Worm (Caenorhabditis elegans): ENCODE results near the gene F42G4.6.

F42G4.6 gene

DNA sequence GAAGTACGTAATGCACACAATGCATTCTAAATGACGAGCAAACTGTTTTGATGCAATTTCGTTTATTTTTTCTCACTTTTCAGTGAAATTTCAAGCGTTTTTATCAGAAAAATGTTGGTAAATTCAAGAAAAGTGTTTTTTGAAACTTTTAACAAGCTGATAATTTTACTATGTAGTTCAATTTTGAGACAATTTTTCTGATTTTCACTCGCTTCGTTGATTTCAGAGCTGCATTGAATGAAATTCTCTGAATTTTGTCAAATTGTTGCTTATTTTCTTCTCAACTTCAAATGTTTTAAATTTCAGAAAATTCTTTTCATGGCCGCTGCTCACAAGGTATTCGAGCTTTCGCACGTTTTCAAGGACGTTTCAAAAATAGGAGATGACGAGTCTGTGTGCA is 43.5 kb downstream of the F42G4.6 start, which contains the start of gene bath-45:
Gene bath-45, plus strand, starts transcription at position 301 of the 400 bp plus-strand sequence.
- TF ChIP-seq nhr-77 (tag; optimal IDR thresholded peaks at IDR 0.05) = no peak
- TF ChIP-seq nhr-237 (tag; optimal IDR thresholded peaks at IDR 0.05) = no peak
- no peak for TF ChIP-seq lin-11 (tag; optimal IDR thresholded peaks at IDR 0.05)
- TF ChIP-seq sma-3 (GFP tag; optimal IDR thresholded peaks at IDR 0.05) = no peak
- TF ChIP-seq nhr-25 (tag; optimal IDR thresholded peaks at IDR 0.05) = no peak
- TF ChIP-seq lsy-2 (tag; optimal IDR thresholded peaks at IDR 0.05) = no peak
- TF ChIP-seq unc-62 (GFP tag; optimal IDR thresholded peaks at IDR 0.05) = no peak
- TF ChIP-seq mdl-1 (tag; optimal IDR thresholded peaks at IDR 0.05) = no peak
- no peak for TF ChIP-seq aly-2 (tag; optimal IDR thresholded peaks at IDR 0.05)

- TF ChIP-seq nhr-129 (tag; optimal IDR thresholded peaks at IDR 0.05) (no peak), egl-27 (tag; optimal IDR thresholded peaks at IDR 0.05) (no peak), nhr-10 (tag; optimal IDR thresholded peaks at IDR 0.05) (no peak), ztf-11 (tag; optimal IDR thresholded peaks at IDR 0.05) (no peak), sma-3 (GFP tag; optimal IDR thresholded peaks at IDR 0.05) (no peak), gmeb-1 (tag; optimal IDR thresholded peaks at IDR 0.05) (no peak), nhr-12 (tag; optimal IDR thresholded peaks at IDR 0.05) (no peak), peb-1 (tag; optimal IDR thresholded peaks at IDR 0.05) (no peak), F13H6.1 (tag; optimal IDR thresholded peaks at IDR 0.05) (no peak), ZK546.5 (tag; optimal IDR thresholded peaks at IDR 0.05) (no peak), blmp-1 (tag; optimal IDR thresholded peaks at IDR 0.05; ENCODE audit: insufficient read depth) (no peak), lin-39 (tag; optimal IDR thresholded peaks at IDR 0.05) (no peak), sem-4 (tag; optimal IDR thresholded peaks at IDR 0.05) (no peak), nhr-77 (tag; optimal IDR thresholded peaks at IDR 0.05) (no peak), unc-39 (tag; optimal IDR thresholded peaks at IDR 0.05) (no peak), skn-1 (tag; optimal IDR thresholded peaks at IDR 0.05) (no peak), mab-5 (tag; optimal IDR thresholded peaks at IDR 0.05) (no peak)
Measured at ce11 chrII:13129602-13130001, 50.4 kb downstream of the F42G4.6 start, which contains the start of gene F29C12.6. TSS of gene F29C12.6 (plus strand) at chrII:13129902.

Data from whole organism, L2 larva.